Fruit fly (Drosophila melanogaster): Measurements from ENCODE around the gene CG14050.
A peak's percentile ranks its signal among the peaks of the same experiment; 100 is the strongest.

CG14050 gene

dm6 chrX:2292410-2292809 lies 33.6 kb downstream of the CG14050 start (continued):
- no peak for TF ChIP-seq CG17359 (tag; optimal IDR thresholded peaks at IDR 0.05)
- no peak for TF ChIP-seq Ets97D (GFP tag; optimal IDR thresholded peaks at IDR 0.05)
- no peak for TF ChIP-seq CG12236 (GFP tag; optimal IDR thresholded peaks at IDR 0.05)
- TF ChIP-seq CG7357 (GFP tag; IDR thresholded peaks at IDR 0.05): no peak
- peak; percentile 81 for TF ChIP-seq CG4360 (GFP tag; IDR thresholded peaks at IDR 0.05)

dm6 chrX:2291023-2291422 lies 35.0 kb downstream of the CG14050 start:
- TF ChIP-seq Rfx (GFP tag; IDR thresholded peaks at IDR 0.05): no peak
- no peak for TF ChIP-seq tio (GFP tag; optimal IDR thresholded peaks at IDR 0.05)
- TF ChIP-seq Hr78 (GFP tag; optimal IDR thresholded peaks at IDR 0.05): peak in 1 of 2 experiments; percentile 90
- no peak for TF ChIP-seq Aef1 (GFP tag; IDR thresholded peaks at IDR 0.05)
- TF ChIP-seq Med (GFP tag): peak; percentile 9
- TF ChIP-seq sr (GFP tag; IDR thresholded peaks at IDR 0.05): peak; percentile 82
- no peak for TF ChIP-seq CG4360 (GFP tag; IDR thresholded peaks at IDR 0.05)

dm6 chrX:2289134-2289533 lies 36.9 kb downstream of the CG14050 start:
- TF ChIP-seq bsh (GFP tag; optimal IDR thresholded peaks at IDR 0.05) (peak in 1 of 2 experiments; percentile 98), sqz (GFP tag; optimal IDR thresholded peaks at IDR 0.05) (peak; percentile 56), Ada2b (GFP tag; IDR thresholded peaks at IDR 0.05) (no peak), chinmo (GFP tag; IDR thresholded peaks at IDR 0.05; ENCODE audit: partially characterized antibody) (0 out of 4 replicates have a peak, but pooled peaks have one; percentile 27), stc (GFP tag; IDR thresholded peaks at IDR 0.05) (no peak), Drgx (GFP tag; IDR thresholded peaks at IDR 0.05) (peak; percentile 90), cg (GFP tag; optimal IDR thresholded peaks at IDR 0.05) (peak; percentile 9), CG4360 (GFP tag; IDR thresholded peaks at IDR 0.05) (peak; percentile 97), nom (GFP tag; optimal IDR thresholded peaks at IDR 0.05) (peak; percentile 99)

dm6 chrX:2288327-2288726 lies 37.7 kb downstream of the CG14050 start:
- 0 out of 2 replicates have a peak, but pooled peaks have one; percentile 33 for TF ChIP-seq vvl (GFP tag; IDR thresholded peaks at IDR 0.05)
- peak; percentile 35 for TF ChIP-seq Ets65A (GFP tag)
- TF ChIP-seq phol (tag; optimal IDR thresholded peaks at IDR 0.05): no peak

dm6 chrX:2286985-2287384 lies 39.0 kb downstream of the CG14050 start:
- TF ChIP-seq Doc3 (GFP tag; IDR thresholded peaks at IDR 0.05; ENCODE audit: partially characterized antibody) (no peak), wdn (GFP tag; IDR thresholded peaks at IDR 0.05) (no peak), Dll (GFP tag; IDR thresholded peaks at IDR 0.05; ENCODE audit: partially characterized antibody) (no peak), nom (GFP tag; optimal IDR thresholded peaks at IDR 0.05) (peak; percentile 13), zfh1 (GFP tag; IDR thresholded peaks at IDR 0.05) (0 out of 3 replicates have a peak, but pooled peaks have one; percentile 8), exex (tag; optimal IDR thresholded peaks at IDR 0.05) (no peak), crol (GFP tag; IDR thresholded peaks at IDR 0.05) (peak; percentile 76), CG10462 (GFP tag; optimal IDR thresholded peaks at IDR 0.05) (no peak), Atf6 (GFP tag; IDR thresholded peaks at IDR 0.05) (no peak), CG11247 (GFP tag; IDR thresholded peaks at IDR 0.05) (no peak), CG4404 (GFP tag; IDR thresholded peaks at IDR 0.05) (no peak), Ravus (GFP tag; IDR thresholded peaks at IDR 0.05) (no peak), ranshi (GFP tag; IDR thresholded peaks at IDR 0.05) (no peak), CG8944 (GFP tag; optimal IDR thresholded peaks at IDR 0.05) (no peak), ind (GFP tag; optimal IDR thresholded peaks at IDR 0.05) (no peak), CG18619 (GFP tag; optimal IDR thresholded peaks at IDR 0.05) (no peak), Hmr (GFP tag; optimal IDR thresholded peaks at IDR 0.05) (no peak), CG7786 (GFP tag; optimal IDR thresholded peaks at IDR 0.05) (no peak), chm (GFP tag; IDR thresholded peaks at IDR 0.05) (no peak), Dp (GFP tag; optimal IDR thresholded peaks at IDR 0.05) (no peak), chn (GFP tag; optimal IDR thresholded peaks at IDR 0.05) (no peak), CG4424 (GFP tag; optimal IDR thresholded peaks at IDR 0.05) (no peak), CG8924 (tag; optimal IDR thresholded peaks at IDR 0.05) (no peak), slbo (GFP tag; IDR thresholded peaks at IDR 0.05) (no peak), Oaz (GFP tag; IDR thresholded peaks at IDR 0.05) (no peak)
